Fruit fly (Drosophila melanogaster) whole organism, wandering third instar larva: Measurements from ENCODE around the gene Srr.
A peak's percentile ranks its signal among the peaks of the same experiment; 100 is the strongest.

Experiments used
- Abd-B ChIP-seq: fragments of >200 bp; optimal IDR thresholded peaks from 2 replicates; lab custom pipeline; 2017; ENCODE audit warnings: missing biosample characterization, missing genetic modification characterization
- CG9705 ChIP-seq: fragments of 200-800 bp; sonication (Bioruptor generic); optimal IDR thresholded peaks from 2 replicates; lab custom pipeline; 2018; ENCODE audit warnings: missing biosample characterization, mild to moderate bottlenecking, missing genetic modification characterization
- Dfd ChIP-seq: fragments of >200 bp; optimal IDR thresholded peaks from 2 replicates; lab custom pipeline; 2017; ENCODE audit warnings: missing biosample characterization, missing genetic modification characterization
- GATAd ChIP-seq: sonication (Bioruptor generic); optimal IDR thresholded peaks from 2 replicates; lab custom pipeline; 2016; ENCODE audit warnings: missing biosample characterization, missing genetic modification characterization
- Hnf4 ChIP-seq: fragments of 200-800 bp; sonication (Bioruptor generic); optimal IDR thresholded peaks from 2 replicates; lab custom pipeline; 2016; ENCODE audit warnings: missing biosample characterization, mild to moderate bottlenecking, missing genetic modification characterization
- Hr83 ChIP-seq: fragments of 200-300 bp; sonication (Bioruptor generic); optimal IDR thresholded peaks from 2 replicates; lab custom pipeline; 2016; ENCODE audit warnings: missing biosample characterization, mild to moderate bottlenecking, missing genetic modification characterization, moderate library complexity; ENCODE audit not compliant: poor library complexity, severe bottlenecking
- Jra ChIP-seq: sonication (Bioruptor generic); optimal IDR thresholded peaks from 2 replicates; lab custom pipeline; 2016; ENCODE audit warnings: missing biosample characterization, missing genetic modification characterization
- Mio ChIP-seq: sonication (Bioruptor generic); optimal IDR thresholded peaks from 2 replicates; lab custom pipeline; 2016; ENCODE audit warnings: missing biosample characterization, missing genetic modification characterization
- Myc ChIP-seq: fragments of >200 bp; optimal IDR thresholded peaks from 2 replicates; lab custom pipeline; 2017
- N ChIP-seq: fragments of >200 bp; optimal IDR thresholded peaks from 2 replicates; lab custom pipeline; 2018; ENCODE audit warnings: missing biosample characterization, missing external identifiers, missing genetic modification characterization
- OdsH ChIP-seq: fragments of 200-800 bp; sonication (Bioruptor generic); optimal IDR thresholded peaks from 2 replicates; lab custom pipeline; 2016; ENCODE audit warnings: missing biosample characterization, mild to moderate bottlenecking, missing genetic modification characterization
- Sp1 ChIP-seq: fragments of 200-800 bp; sonication (Bioruptor generic); optimal IDR thresholded peaks from 3 replicates; lab custom pipeline; 2019; ENCODE audit warnings: missing biosample characterization, mild to moderate bottlenecking, missing genetic modification characterization, moderate library complexity
- Vsx2 ChIP-seq: fragments of 200-300, 225-300 bp; sonication (Bioruptor generic); optimal IDR thresholded peaks from 2 replicates; lab custom pipeline; 2018; ENCODE audit warnings: missing biosample characterization, missing genetic modification characterization; ENCODE audit not compliant: partially characterized antibody
- br ChIP-seq: fragments of 200-800 bp; sonication (Bioruptor generic); optimal IDR thresholded peaks from 2 replicates; lab custom pipeline; 2016; ENCODE audit warnings: missing biosample characterization, missing genetic modification characterization
- dl ChIP-seq, 2 experiments: fragments of 175-275, 200-275 bp in 1 of 2; fragments of 200-275 bp in 1 of 2; sonication (Bioruptor generic); optimal IDR thresholded peaks; lab custom pipeline; 2018; ENCODE audit warnings: mild to moderate bottlenecking in 2 of 2, missing biosample characterization in 2 of 2, missing genetic modification characterization in 2 of 2, moderate library complexity in 2 of 2; ENCODE audit not compliant: partially characterized antibody in 2 of 2, insufficient read depth in 1 of 2
- dmrt93B ChIP-seq: fragments of 200-800 bp; sonication (Bioruptor generic); optimal IDR thresholded peaks from 2 replicates; lab custom pipeline; 2018; ENCODE audit warnings: missing biosample characterization, mild to moderate bottlenecking, missing genetic modification characterization
- dsf ChIP-seq: sonication (Bioruptor generic); optimal IDR thresholded peaks from 2 replicates; lab custom pipeline; 2016; ENCODE audit warnings: missing biosample characterization, missing genetic modification characterization, borderline replicate concordance
- ey ChIP-seq: fragments of 200-800 bp; sonication (Bioruptor generic); optimal IDR thresholded peaks from 2 replicates; lab custom pipeline; 2016; ENCODE audit warnings: missing biosample characterization, missing genetic modification characterization
- foxo ChIP-seq, 2 experiments: fragments of 200-800 bp; sonication (Bioruptor generic); optimal IDR thresholded peaks; 2 replicates in 1 of 2; 3 replicates in 1 of 2; lab custom pipeline; 2016 to 2017; ENCODE audit warnings: missing biosample characterization in 2 of 2, missing genetic modification characterization in 2 of 2
- fru ChIP-seq: fragments of 200-800 bp; sonication (Bioruptor generic); optimal IDR thresholded peaks from 3 replicates; lab custom pipeline; 2016; ENCODE audit warnings: missing biosample characterization, mild to moderate bottlenecking, missing genetic modification characterization
- h ChIP-seq: fragments of 200-800 bp; sonication (Bioruptor generic); optimal IDR thresholded peaks from 3 replicates; lab custom pipeline; 2016; ENCODE audit warnings: missing biosample characterization, mild to moderate bottlenecking, missing genetic modification characterization
- jim ChIP-seq: fragments of 175-275, 200-325 bp; sonication (Bioruptor generic); optimal IDR thresholded peaks from 2 replicates; lab custom pipeline; 2016; ENCODE audit warnings: missing biosample characterization, mild to moderate bottlenecking, missing genetic modification characterization
- lola ChIP-seq: fragments of >200 bp; optimal IDR thresholded peaks from 2 replicates; lab custom pipeline; 2017; ENCODE audit warnings: missing biosample characterization, missing genetic modification characterization
- pan ChIP-seq: fragments of >200 bp; optimal IDR thresholded peaks from 2 replicates; lab custom pipeline; 2017
- psq ChIP-seq: fragments of 200-800 bp; sonication (Bioruptor generic); optimal IDR thresholded peaks from 3 replicates; lab custom pipeline; 2017; ENCODE audit warnings: missing biosample characterization, mild to moderate bottlenecking, missing genetic modification characterization, moderate library complexity
- sage ChIP-seq: fragments of 200-800 bp; sonication (Bioruptor generic); optimal IDR thresholded peaks from 2 replicates; lab custom pipeline; 2016; ENCODE audit warnings: missing biosample characterization, mild to moderate bottlenecking, missing genetic modification characterization
- sv ChIP-seq: fragments of 200-800 bp; sonication (Bioruptor generic); optimal IDR thresholded peaks from 3 replicates; lab custom pipeline; 2016; ENCODE audit warnings: missing biosample characterization, missing genetic modification characterization
- tai ChIP-seq: sonication (Bioruptor generic); optimal IDR thresholded peaks from 2 replicates; lab custom pipeline; 2016; ENCODE audit warnings: missing biosample characterization, missing genetic modification characterization
- usp ChIP-seq: fragments of >200 bp; optimal IDR thresholded peaks from 2 replicates; lab custom pipeline; 2017; ENCODE audit warnings: missing biosample characterization, missing genetic modification characterization
- woc ChIP-seq: sonication (Bioruptor generic); optimal IDR thresholded peaks from 2 replicates; lab custom pipeline; 2016; ENCODE audit warnings: missing biosample characterization, mild to moderate bottlenecking, missing genetic modification characterization

Srr gene

dm6 chr3R:9365121-9365520 lies at the start of gene Srr:
Srr (plus strand) TSS chr3R:9365398.
- TF ChIP-seq woc (no peak), Dfd (no peak), dl (GFP tag; optimal IDR thresholded peaks at IDR 0.05; lab: Kevin White, UChicago; ENCODE audit: insufficient read depth in 1 of 2, partially characterized antibody in 2 of 2) (no peak), fru (GFP tag; lab: Kevin White, UChicago) (no peak), N (GFP tag; lab: Kevin White, UChicago) (no peak), CG9705 (GFP tag; lab: Kevin White, UChicago) (no peak), GATAd (GFP tag; lab: Kevin White, UChicago) (no peak), Abd-B (no peak), Jra (GFP tag; lab: Kevin White, UChicago) (no peak), psq (GFP tag; lab: Kevin White, UChicago) (no peak), Hr83 (GFP tag; lab: Kevin White, UChicago) (no peak), ey (no peak), br (GFP tag; lab: Kevin White, UChicago) (no peak), Sp1 (GFP tag; lab: Kevin White, UChicago) (no peak), pan (lab: Kevin White, UChicago) (no peak)

- no peak for TF ChIP-seq Vsx2
- no peak for TF ChIP-seq jim (GFP tag; lab: Kevin White, UChicago)
- no peak for TF ChIP-seq dl (GFP tag; optimal IDR thresholded peaks at IDR 0.05; lab: Kevin White, UChicago; ENCODE audit: insufficient read depth in 1 of 2, partially characterized antibody in 2 of 2)
- no peak for TF ChIP-seq Abd-B
- TF ChIP-seq foxo (GFP tag; optimal IDR thresholded peaks at IDR 0.05; lab: Kevin White, UChicago), result no peak
- TF ChIP-seq Hr83 (GFP tag; lab: Kevin White, UChicago), result no peak
- TF ChIP-seq sv (GFP tag; lab: Kevin White, UChicago), result no peak
- TF ChIP-seq usp (GFP tag; lab: Kevin White, UChicago), result no peak
- no peak for TF ChIP-seq Sp1 (GFP tag; lab: Kevin White, UChicago)
- TF ChIP-seq h, result no peak
- no peak for TF ChIP-seq sage (GFP tag; lab: Kevin White, UChicago)
Observed at dm6 chr3R:9321470-9321869, 43.7 kb upstream of the Srr start, which contains the start of gene HP1e. HP1e (plus strand) TSS chr3R:9321770.

- TF ChIP-seq Abd-B (no peak), sage (GFP tag; lab: Kevin White, UChicago) (no peak), ey (no peak), fru (GFP tag; lab: Kevin White, UChicago) (no peak)
Observed at dm6 chr3R:9328411-9328810, 36.8 kb upstream of the Srr start, which contains the start of gene CG8861. CG8861 (minus strand) TSS chr3R:9328511.

DNA sequence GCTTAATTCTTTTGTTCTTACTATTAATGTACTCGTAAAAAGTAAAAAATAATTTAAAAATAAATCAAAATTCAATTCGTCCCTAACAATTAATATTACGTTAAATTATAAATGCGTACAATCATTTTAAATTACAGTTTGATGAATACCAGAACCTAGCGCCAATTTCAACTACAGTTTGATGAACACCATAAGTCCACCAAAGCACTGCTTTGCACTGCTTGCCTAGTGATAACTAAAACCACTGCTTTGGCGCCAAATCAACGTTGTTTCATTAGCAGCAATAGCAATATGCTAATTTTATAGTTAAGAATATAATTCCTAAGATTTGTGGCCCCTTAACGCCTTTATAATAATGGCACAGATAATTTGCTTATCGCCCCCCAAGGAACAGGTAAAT lies 36.4 kb upstream of the Srr start:
- TF ChIP-seq tai (GFP tag; lab: Kevin White, UChicago) (peak; percentile 25), GATAd (GFP tag; lab: Kevin White, UChicago) (no peak), Myc (peak; percentile 91), lola (GFP tag; lab: Kevin White, UChicago) (no peak)
- TF ChIP-seq, all 38 proteins: peak for 2

dm6 chr3R:9330231-9330630 lies 35.0 kb upstream of the Srr start, which contains the start of gene CG12951:
CG12951 (minus strand) TSS chr3R:9330331.
- TF ChIP-seq Abd-B (no peak), OdsH (GFP tag; lab: Kevin White, UChicago) (no peak), ey (no peak), Sp1 (GFP tag; lab: Kevin White, UChicago) (no peak)

DNA sequence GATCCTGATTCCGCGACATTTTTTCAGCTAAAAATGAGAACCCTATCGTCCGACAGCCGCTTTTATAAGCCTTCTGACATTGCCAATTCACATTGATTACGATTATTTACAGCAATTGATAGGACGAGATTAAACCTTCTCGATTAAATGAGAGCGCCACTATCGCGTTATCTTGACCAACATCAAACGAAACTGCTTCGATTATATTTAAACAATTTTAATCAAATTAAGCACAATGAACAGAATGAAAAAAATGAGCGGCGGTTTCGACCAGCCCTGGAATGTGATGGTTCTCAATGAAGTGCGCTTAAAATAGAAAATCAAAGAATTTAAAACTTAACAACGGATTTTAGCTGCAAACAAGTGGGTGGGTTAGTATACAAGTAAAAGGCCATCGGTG lies 33.3 kb upstream of the Srr start, which contains the start of gene CG16749:
Gene CG16749 (minus strand): TSS at position 25 of the 400 bp plus-strand sequence.
- TF ChIP-seq Hnf4 (GFP tag; lab: Kevin White, UChicago), result no peak
- no peak for TF ChIP-seq dl (GFP tag; optimal IDR thresholded peaks at IDR 0.05; lab: Kevin White, UChicago; ENCODE audit: insufficient read depth in 1 of 2, partially characterized antibody in 2 of 2)
- no peak for TF ChIP-seq pan (lab: Kevin White, UChicago)
- TF ChIP-seq dsf (GFP tag; lab: Kevin White, UChicago), result no peak
- no peak for TF ChIP-seq ey
- TF ChIP-seq dmrt93B, result no peak
- no peak for TF ChIP-seq fru (GFP tag; lab: Kevin White, UChicago)
- no peak for TF ChIP-seq jim (GFP tag; lab: Kevin White, UChicago)
- no peak for TF ChIP-seq Jra (GFP tag; lab: Kevin White, UChicago)
- TF ChIP-seq Mio (GFP tag; lab: Kevin White, UChicago), result no peak
